Worm (Caenorhabditis elegans) whole organism, L4 larva: ENCODE measurements around the gene C28D4.7.

ENCODE experiments used
- D1046.2 ChIP-seq: fragments of 200-800 bp; sonication (Bioruptor generic); IDR thresholded peaks from 2 replicates; pipeline ENCODE4 v1.3.6; 2022; ENCODE audit warnings: missing genetic modification characterization, missing compliant biosample characterization
- F10B5.3 ChIP-seq: sonication (generic microtip); optimal IDR thresholded peaks from 2 replicates; lab custom pipeline; 2016; ENCODE audit warnings: mild to moderate bottlenecking, missing genetic modification characterization, missing compliant biosample characterization
- F26F4.8 ChIP-seq: fragments of 200-800 bp; sonication (Bioruptor generic); conservative IDR thresholded peaks from 2 replicates; pipeline ENCODE4 v1.3.6; 2022; ENCODE audit warnings: missing genetic modification characterization, missing compliant biosample characterization
- F49E8.2 ChIP-seq: sonication (generic microtip); optimal IDR thresholded peaks from 2 replicates; lab custom pipeline; 2016; ENCODE audit warnings: missing compliant biosample characterization, mild to moderate bottlenecking, missing genetic modification characterization, borderline replicate concordance
- Y105C5A.15 ChIP-seq: fragments of 200-800 bp; sonication (Bioruptor generic); IDR thresholded peaks from 2 replicates; pipeline ENCODE4 v1.3.6; 2022; ENCODE audit warnings: missing genetic modification characterization, missing compliant biosample characterization
- ZK337.2 ChIP-seq: fragments of 200-800 bp; sonication (Bioruptor generic); IDR thresholded peaks from 2 replicates; pipeline ENCODE4 v1.3.6; 2022; ENCODE audit warnings: missing genetic modification reagents, missing genetic modification characterization, missing compliant biosample characterization
- aly-2 ChIP-seq: sonication (generic microtip); optimal IDR thresholded peaks from 2 replicates; lab custom pipeline; 2018; ENCODE audit warnings: missing biosample characterization, missing genetic modification characterization
- arid-1 ChIP-seq: fragments of 200-800 bp; sonication (Bioruptor generic); conservative IDR thresholded peaks from 2 replicates; pipeline ENCODE4 v1.3.6; 2022; ENCODE audit warnings: missing genetic modification reagents, missing genetic modification characterization, missing compliant biosample characterization
- ceh-44 ChIP-seq: fragments of 200-800 bp; sonication (Bioruptor generic); IDR thresholded peaks from 2 replicates; pipeline ENCODE4 v1.3.6; 2022; ENCODE audit warnings: missing genetic modification reagents, missing genetic modification characterization, missing compliant biosample characterization
- ctbp-1 ChIP-seq: fragments of 200-800 bp; sonication (Bioruptor generic); IDR thresholded peaks from 2 replicates; pipeline ENCODE4 v1.3.6; 2022; ENCODE audit warnings: missing genetic modification reagents, missing genetic modification characterization, missing compliant biosample characterization
- dmd-8 ChIP-seq: fragments of 200-800 bp; sonication (Bioruptor generic); IDR thresholded peaks from 2 replicates; pipeline ENCODE4 v1.3.6; 2022; ENCODE audit warnings: missing genetic modification characterization, missing compliant biosample characterization
- dpl-1 ChIP-seq: fragments of 150-350 bp; optimal IDR thresholded peaks from 2 replicates; lab custom pipeline; 2014; ENCODE audit warnings: missing biosample characterization, missing genetic modification reagents, missing genetic modification characterization
- egl-27 ChIP-seq: sonication (generic microtip); optimal IDR thresholded peaks from 3 replicates; lab custom pipeline; 2017; ENCODE audit warnings: missing biosample characterization, missing genetic modification reagents, missing genetic modification characterization
- egl-43 ChIP-seq: fragments of 200-800 bp; sonication (Bioruptor generic); IDR thresholded peaks from 2 replicates; pipeline ENCODE4 v1.3.6; 2022; ENCODE audit warnings: missing genetic modification reagents, missing genetic modification characterization, missing compliant biosample characterization
- gei-8 ChIP-seq: fragments of 200-800 bp; sonication (Bioruptor generic); optimal IDR thresholded peaks from 2 replicates; lab custom pipeline; 2018; ENCODE audit warnings: mild to moderate bottlenecking, missing genetic modification characterization, missing compliant biosample characterization
- hlh-11 ChIP-seq: fragments of 200-800 bp; sonication (Bioruptor generic); optimal IDR thresholded peaks from 2 replicates; lab custom pipeline; 2018; ENCODE audit warnings: mild to moderate bottlenecking, missing genetic modification characterization, missing compliant biosample characterization
- hlh-30 ChIP-seq: sonication (generic microtip); optimal IDR thresholded peaks from 2 replicates; lab custom pipeline; 2017; ENCODE audit warnings: antibody characterized with exemption, mild to moderate bottlenecking, missing genetic modification characterization, missing compliant biosample characterization; ENCODE audit not compliant: insufficient read depth
- hmg-1.1 ChIP-seq: fragments of 200-800 bp; sonication (Bioruptor generic); IDR thresholded peaks from 2 replicates; pipeline ENCODE4 v1.3.6; 2022; ENCODE audit warnings: missing genetic modification reagents, missing genetic modification characterization, missing compliant biosample characterization
- lim-7 ChIP-seq: fragments of 200-800 bp; sonication (Bioruptor generic); IDR thresholded peaks from 2 replicates; pipeline ENCODE4 v1.3.6; 2022; ENCODE audit warnings: missing genetic modification characterization, missing compliant biosample characterization
- lin-13 ChIP-seq: fragments of 150-350 bp; optimal IDR thresholded peaks from 2 replicates; lab custom pipeline; 2014; ENCODE audit warnings: missing biosample characterization, missing genetic modification reagents, missing genetic modification characterization
- lin-29 ChIP-seq: fragments of 200-800 bp; sonication (Bioruptor generic); IDR thresholded peaks from 2 replicates; pipeline ENCODE4 v1.3.6; 2022; ENCODE audit warnings: missing genetic modification reagents, missing genetic modification characterization, missing compliant biosample characterization
- lin-38 ChIP-seq: fragments of 200-800 bp; sonication (Bioruptor generic); IDR thresholded peaks from 2 replicates; pipeline ENCODE4 v1.3.6; 2022; ENCODE audit warnings: missing genetic modification reagents, missing genetic modification characterization, missing compliant biosample characterization
- lin-39 ChIP-seq: fragments of 150-350 bp; optimal IDR thresholded peaks from 2 replicates; lab custom pipeline; 2014; ENCODE audit warnings: missing biosample characterization, missing genetic modification reagents, missing genetic modification characterization
- madf-9 ChIP-seq: fragments of 200-800 bp; sonication (Bioruptor generic); conservative IDR thresholded peaks from 2 replicates; pipeline ENCODE4 v1.3.6; 2022; ENCODE audit warnings: missing genetic modification reagents, missing genetic modification characterization, missing compliant biosample characterization
- mdl-1 ChIP-seq, 2 experiments: fragments of 150-350 bp in 1 of 2; sonication (generic microtip) in 1 of 2; optimal IDR thresholded peaks; 2 replicates each; lab custom pipeline; 2014 to 2017; ENCODE audit warnings: missing biosample characterization in 2 of 2, missing genetic modification characterization in 2 of 2
- mdt-29 ChIP-seq: fragments of 200-800 bp; sonication (Bioruptor generic); IDR thresholded peaks from 2 replicates; pipeline ENCODE4 v1.3.6; 2022; ENCODE audit warnings: missing genetic modification reagents, missing genetic modification characterization, missing compliant biosample characterization
- mxl-2 ChIP-seq: fragments of 200-800 bp; sonication (Bioruptor generic); conservative IDR thresholded peaks from 2 replicates; pipeline ENCODE4 v1.3.6; 2022; ENCODE audit warnings: missing genetic modification reagents, missing genetic modification characterization, missing compliant biosample characterization
- nhr-10 ChIP-seq: fragments of 150-350 bp; optimal IDR thresholded peaks from 2 replicates; lab custom pipeline; 2014; ENCODE audit warnings: missing biosample characterization, missing genetic modification characterization
- nhr-11 ChIP-seq: fragments of 150-350 bp; optimal IDR thresholded peaks from 2 replicates; lab custom pipeline; 2014; ENCODE audit warnings: missing biosample characterization, missing genetic modification characterization
- nhr-28 ChIP-seq: fragments of 150-350 bp; optimal IDR thresholded peaks from 2 replicates; lab custom pipeline; 2014; ENCODE audit warnings: missing biosample characterization, missing genetic modification characterization
- nhr-42 ChIP-seq: fragments of 200-800 bp; sonication (Bioruptor generic); IDR thresholded peaks from 2 replicates; pipeline ENCODE4 v1.3.6; 2022; ENCODE audit warnings: missing genetic modification characterization, missing compliant biosample characterization
- nhr-48 ChIP-seq: sonication (generic microtip); optimal IDR thresholded peaks from 2 replicates; lab custom pipeline; 2016; ENCODE audit warnings: mild to moderate bottlenecking, missing genetic modification characterization, missing compliant biosample characterization
- nhr-77 ChIP-seq: fragments of 150-350 bp; optimal IDR thresholded peaks from 2 replicates; lab custom pipeline; 2014; ENCODE audit warnings: missing biosample characterization, missing genetic modification characterization
- php-3 ChIP-seq: fragments of 200-800 bp; sonication (Bioruptor generic); IDR thresholded peaks from 2 replicates; pipeline ENCODE4 v1.3.6; 2022; ENCODE audit warnings: missing genetic modification reagents, missing genetic modification characterization, missing compliant biosample characterization
- saeg-2 ChIP-seq: fragments of 200-800 bp; sonication (Bioruptor generic); IDR thresholded peaks from 2 replicates; pipeline ENCODE4 v1.3.6; 2022; ENCODE audit warnings: missing genetic modification reagents, missing genetic modification characterization, missing compliant biosample characterization
- snpc-1.2 ChIP-seq: fragments of 200-800 bp; sonication (Bioruptor generic); IDR thresholded peaks from 2 replicates; pipeline ENCODE4 v1.3.6; 2022; ENCODE audit warnings: missing genetic modification reagents, missing genetic modification characterization, missing compliant biosample characterization
- spr-1 ChIP-seq: sonication (generic microtip); optimal IDR thresholded peaks from 2 replicates; lab custom pipeline; 2016; ENCODE audit warnings: mild to moderate bottlenecking, missing genetic modification characterization, missing compliant biosample characterization
- spr-3 ChIP-seq: fragments of 200-800 bp; sonication (Bioruptor generic); optimal IDR thresholded peaks from 2 replicates; lab custom pipeline; 2018; ENCODE audit warnings: mild to moderate bottlenecking, missing genetic modification characterization, missing compliant biosample characterization
- zfp-2 ChIP-seq: sonication (generic microtip); optimal IDR thresholded peaks from 2 replicates; lab custom pipeline; 2016; ENCODE audit warnings: mild to moderate bottlenecking, missing genetic modification characterization, missing compliant biosample characterization
- ztf-7 ChIP-seq: fragments of 150-350 bp; optimal IDR thresholded peaks from 2 replicates; lab custom pipeline; 2014; ENCODE audit warnings: missing biosample characterization, missing genetic modification characterization

C28D4.7 gene

ce11 chrIV:9756647-9757424 lies 13.9 kb upstream of the C28D4.7 start (continued):
- TF ChIP-seq mxl-2 (no peak), F49E8.2 (tag; lab: Kevin White, UChicago) (no peak), gei-8 (no peak), egl-27 (tag; lab: Kevin White, UChicago) (no peak), lin-38 (GFP tag; lab: Robert Waterston, UW) (no peak), hlh-11 (tag; lab: Kevin White, UChicago) (peak; percentile 69), egl-43 (GFP tag; lab: Robert Waterston, UW) (no peak), lin-13 (no peak), Y105C5A.15 (GFP tag; lab: Robert Waterston, UW) (no peak), lin-39 (tag; lab: Kevin White, UChicago) (no peak), ztf-7 (no peak), mdt-29 (GFP tag; lab: Robert Waterston, UW) (no peak), ctbp-1 (0 out of 2 replicates have a peak, but pooled peaks have one; percentile 44), zfp-2 (tag; lab: Kevin White, UChicago) (no peak), nhr-42 (GFP tag; lab: Robert Waterston, UW) (no peak), hmg-1.1 (GFP tag; lab: Robert Waterston, UW) (0 out of 2 replicates have a peak, but pooled peaks have one; percentile 15), hlh-30 (tag; lab: Kevin White, UChicago) (peak; percentile 73), nhr-77 (tag; lab: Kevin White, UChicago) (peak; percentile 48), php-3 (GFP tag; lab: Robert Waterston, UW) (no peak), saeg-2 (GFP tag; lab: Robert Waterston, UW) (no peak), spr-3 (GFP tag; lab: Kevin White, UChicago) (no peak), nhr-10 (peak; percentile 10), D1046.2 (no peak), spr-1 (tag; lab: Kevin White, UChicago) (no peak), arid-1 (GFP tag; lab: Robert Waterston, UW) (no peak), ZK337.2 (no peak), nhr-11 (no peak)

ce11 chrIV:9755713-9756112 lies 12.8 kb upstream of the C28D4.7 start:
- peak; percentile 61 for TF ChIP-seq nhr-28 (tag; lab: Kevin White, UChicago)
- no peak for TF ChIP-seq lim-7 (GFP tag; lab: Robert Waterston, UW)

ce11 chrIV:9748342-9748741 lies 5.4 kb upstream of the C28D4.7 start, which contains the start of gene C28D4.8:
Gene C28D4.8, minus strand, starts transcription at chrIV:9748442.
- no peak for TF ChIP-seq nhr-48
- no peak for TF ChIP-seq F26F4.8 (GFP tag; lab: Robert Waterston, UW)
- no peak for TF ChIP-seq ceh-44 (GFP tag; lab: Robert Waterston, UW)
- no peak for TF ChIP-seq mdt-29 (GFP tag; lab: Robert Waterston, UW)
- TF ChIP-seq nhr-42 (GFP tag; lab: Robert Waterston, UW), result no peak
- no peak for TF ChIP-seq snpc-1.2
- TF ChIP-seq dpl-1, result no peak
- no peak for TF ChIP-seq egl-27 (tag; lab: Kevin White, UChicago)
- TF ChIP-seq mdl-1 (tag; optimal IDR thresholded peaks at IDR 0.05; lab: Kevin White, UChicago), result no peak
- TF ChIP-seq, all 104 proteins: peak for 0

- no peak for TF ChIP-seq lin-29 (GFP tag; lab: Robert Waterston, UW)
- TF ChIP-seq nhr-28 (tag; lab: Kevin White, UChicago), result no peak
- no peak for TF ChIP-seq nhr-11
- TF ChIP-seq F10B5.3 (tag; lab: Kevin White, UChicago), result no peak
- TF ChIP-seq zfp-2 (tag; lab: Kevin White, UChicago), result no peak
- no peak for TF ChIP-seq aly-2
- TF ChIP-seq hmg-1.1 (GFP tag; lab: Robert Waterston, UW), result no peak
- no peak for TF ChIP-seq dpl-1
- TF ChIP-seq madf-9 (GFP tag; lab: Robert Waterston, UW), result no peak
- no peak for TF ChIP-seq dmd-8 (GFP tag; lab: Robert Waterston, UW)
These were observed 3.8 kb upstream of the C28D4.7 start, which contains the start of gene C28D4.5 for ce11 chrIV:9746762-9747161. Gene C28D4.5, minus strand, starts transcription at chrIV:9746862.
